Worm (Caenorhabditis elegans) whole organism, L2 larva: ENCODE measurements around the gene K01A2.5.
A peak's percentile ranks its signal among the peaks of the same experiment; 100 is the strongest.

ENCODE experiments used
- C34F6.9 ChIP-seq: fragments of 150-350 bp; optimal IDR thresholded peaks from 2 replicates; lab custom pipeline; 2014; ENCODE audit warnings: missing biosample characterization, missing genetic modification characterization
- F13H6.1 ChIP-seq: sonication (generic microtip); optimal IDR thresholded peaks from 2 replicates; lab custom pipeline; 2016; ENCODE audit warnings: missing genetic modification characterization, missing compliant biosample characterization
- R02D3.7 ChIP-seq: fragments of 150-350 bp; optimal IDR thresholded peaks from 2 replicates; lab custom pipeline; 2014; ENCODE audit warnings: missing biosample characterization, missing genetic modification characterization
- Y55F3AM.14 ChIP-seq: fragments of 200-800 bp; sonication (Bioruptor generic); optimal IDR thresholded peaks from 2 replicates; lab custom pipeline; 2018; ENCODE audit warnings: mild to moderate bottlenecking, missing genetic modification characterization, missing compliant biosample characterization
- ZK546.5 ChIP-seq: sonication (generic microtip); optimal IDR thresholded peaks from 2 replicates; lab custom pipeline; 2017; ENCODE audit warnings: missing biosample characterization, missing genetic modification characterization
- alr-1 ChIP-seq: fragments of 150-350 bp; optimal IDR thresholded peaks from 2 replicates; lab custom pipeline; 2014; ENCODE audit warnings: missing biosample characterization, missing genetic modification characterization
- aly-2 ChIP-seq: fragments of 150-350 bp; optimal IDR thresholded peaks from 2 replicates; lab custom pipeline; 2014; ENCODE audit warnings: missing biosample characterization, missing genetic modification characterization
- ama-1 ChIP-seq: fragments of 150-350 bp; optimal IDR thresholded peaks from 2 replicates; lab custom pipeline; 2018; ENCODE audit warnings: inconsistent platforms
- blmp-1 ChIP-seq: sonication (generic microtip); optimal IDR thresholded peaks from 2 replicates; lab custom pipeline; 2017; ENCODE audit warnings: missing genetic modification characterization, mild to moderate bottlenecking, missing compliant biosample characterization, antibody characterized with exemption, moderate library complexity; ENCODE audit not compliant: insufficient read depth
- ceh-16 ChIP-seq: fragments of 150-350 bp; optimal IDR thresholded peaks from 2 replicates; lab custom pipeline; 2014; ENCODE audit warnings: missing biosample characterization, missing genetic modification characterization
- ceh-82 ChIP-seq: fragments of 150-350 bp; optimal IDR thresholded peaks from 2 replicates; lab custom pipeline; 2014; ENCODE audit warnings: missing biosample characterization, missing genetic modification characterization
- crh-2 ChIP-seq: sonication (generic microtip); optimal IDR thresholded peaks from 2 replicates; lab custom pipeline; 2017; ENCODE audit warnings: missing biosample characterization, missing genetic modification characterization
- dmd-4 ChIP-seq: sonication (generic microtip); optimal IDR thresholded peaks from 2 replicates; lab custom pipeline; 2017; ENCODE audit warnings: missing biosample characterization, missing genetic modification characterization
- egl-27 ChIP-seq: sonication (generic microtip); optimal IDR thresholded peaks from 3 replicates; lab custom pipeline; 2017; ENCODE audit warnings: missing biosample characterization, missing genetic modification reagents, missing genetic modification characterization
- elt-1 ChIP-seq: fragments of 150-350 bp; optimal IDR thresholded peaks from 2 replicates; lab custom pipeline; 2014; ENCODE audit warnings: missing biosample characterization, missing genetic modification characterization
- elt-3 ChIP-seq: sonication (generic microtip); optimal IDR thresholded peaks from 2 replicates; lab custom pipeline; 2017; ENCODE audit warnings: missing biosample characterization, missing genetic modification characterization
- fos-1 ChIP-seq: fragments of 150-350 bp; optimal IDR thresholded peaks from 2 replicates; lab custom pipeline; 2014; ENCODE audit warnings: missing biosample characterization, missing genetic modification characterization
- gmeb-1 ChIP-seq: fragments of 150-350 bp; optimal IDR thresholded peaks from 2 replicates; lab custom pipeline; 2014; ENCODE audit warnings: missing biosample characterization, missing genetic modification characterization
- lin-11 ChIP-seq: fragments of 150-350 bp; sonication (generic microtip); optimal IDR thresholded peaks from 2 replicates; lab custom pipeline; 2014; ENCODE audit warnings: missing biosample characterization, missing genetic modification characterization, inconsistent platforms, mixed read lengths
- lin-13 ChIP-seq: fragments of 150-350 bp; optimal IDR thresholded peaks from 2 replicates; lab custom pipeline; 2014; ENCODE audit warnings: missing biosample characterization, missing genetic modification reagents, missing genetic modification characterization
- lin-39 ChIP-seq: fragments of 150-350 bp; optimal IDR thresholded peaks from 2 replicates; lab custom pipeline; 2014; ENCODE audit warnings: missing biosample characterization, missing genetic modification reagents, missing genetic modification characterization
- lsy-2 ChIP-seq, 2 experiments: fragments of 150-350 bp in 1 of 2; sonication (generic microtip) in 1 of 2; optimal IDR thresholded peaks; 2 replicates each; lab custom pipeline; 2014 to 2017; ENCODE audit warnings: missing biosample characterization in 2 of 2, missing genetic modification characterization in 2 of 2
- mab-5 ChIP-seq: fragments of 150-350 bp; optimal IDR thresholded peaks from 2 replicates; lab custom pipeline; 2014; ENCODE audit warnings: missing biosample characterization, missing genetic modification characterization
- mbf-1 ChIP-seq: sonication (generic microtip); optimal IDR thresholded peaks from 2 replicates; lab custom pipeline; 2017; ENCODE audit warnings: missing biosample characterization, missing genetic modification characterization
- mdl-1 ChIP-seq, 2 experiments: fragments of 150-350 bp in 1 of 2; sonication (generic microtip) in 1 of 2; optimal IDR thresholded peaks; 2 replicates each; lab custom pipeline; 2017; ENCODE audit warnings: missing biosample characterization in 2 of 2, missing genetic modification characterization in 2 of 2
- nhr-10 ChIP-seq: sonication (generic microtip); optimal IDR thresholded peaks from 2 replicates; lab custom pipeline; 2017; ENCODE audit warnings: missing biosample characterization, missing genetic modification characterization
- nhr-11 ChIP-seq: fragments of 150-350 bp; optimal IDR thresholded peaks from 2 replicates; lab custom pipeline; 2014; ENCODE audit warnings: missing biosample characterization, missing genetic modification characterization
- nhr-12 ChIP-seq: fragments of 150-350 bp; optimal IDR thresholded peaks from 2 replicates; lab custom pipeline; 2014; ENCODE audit warnings: missing biosample characterization, missing genetic modification characterization
- nhr-129 ChIP-seq: fragments of 150-350 bp; optimal IDR thresholded peaks from 2 replicates; lab custom pipeline; 2014; ENCODE audit warnings: missing biosample characterization, missing genetic modification characterization
- nhr-21 ChIP-seq: fragments of 150-350 bp; optimal IDR thresholded peaks from 2 replicates; lab custom pipeline; 2014; ENCODE audit warnings: missing biosample characterization, missing genetic modification characterization
- nhr-23 ChIP-seq: fragments of 150-350 bp; optimal IDR thresholded peaks from 2 replicates; lab custom pipeline; 2014; ENCODE audit warnings: missing biosample characterization, missing genetic modification reagents, missing genetic modification characterization
- nhr-237 ChIP-seq: fragments of 150-350 bp; optimal IDR thresholded peaks from 2 replicates; lab custom pipeline; 2014; ENCODE audit warnings: missing biosample characterization, missing genetic modification characterization
- nhr-25 ChIP-seq: fragments of 150-350 bp; sonication (generic microtip); optimal IDR thresholded peaks from 3 replicates; lab custom pipeline; 2014; ENCODE audit warnings: missing biosample characterization, missing genetic modification characterization
- nhr-6 ChIP-seq: fragments of 150-350 bp; optimal IDR thresholded peaks from 2 replicates; lab custom pipeline; 2014; ENCODE audit warnings: missing biosample characterization, missing genetic modification characterization
- nhr-77 ChIP-seq: fragments of 150-350 bp; optimal IDR thresholded peaks from 2 replicates; lab custom pipeline; 2014; ENCODE audit warnings: missing biosample characterization, missing genetic modification characterization
- peb-1 ChIP-seq: fragments of 150-350 bp; optimal IDR thresholded peaks from 2 replicates; lab custom pipeline; 2014; ENCODE audit warnings: missing biosample characterization, missing genetic modification characterization
- sem-4 ChIP-seq: fragments of 150-350 bp; optimal IDR thresholded peaks from 2 replicates; lab custom pipeline; 2014; ENCODE audit warnings: missing biosample characterization, missing genetic modification reagents, missing genetic modification characterization
- skn-1 ChIP-seq: sonication (generic microtip); optimal IDR thresholded peaks from 2 replicates; lab custom pipeline; 2017; ENCODE audit warnings: missing biosample characterization, missing genetic modification characterization
- sma-3 ChIP-seq: sonication (generic microtip); optimal IDR thresholded peaks from 2 replicates; lab custom pipeline; 2016; ENCODE audit warnings: missing genetic modification reagents, missing genetic modification characterization, missing compliant biosample characterization
- sma-9 ChIP-seq, 2 experiments: fragments of 150-350 bp in 1 of 2; sonication (generic microtip) in 1 of 2; optimal IDR thresholded peaks; 2 replicates each; lab custom pipeline; 2014 to 2016; ENCODE audit warnings: missing genetic modification characterization in 2 of 2, mild to moderate bottlenecking in 1 of 2, missing biosample characterization in 1 of 2, missing compliant biosample characterization in 1 of 2, missing genetic modification reagents in 1 of 2, moderate library complexity in 1 of 2
- snpc-4 ChIP-seq: fragments of 150-350 bp; optimal IDR thresholded peaks from 2 replicates; lab custom pipeline; 2014; ENCODE audit warnings: missing biosample characterization, missing genetic modification characterization
- unc-39 ChIP-seq: fragments of 150-350 bp; optimal IDR thresholded peaks from 2 replicates; lab custom pipeline; 2014; ENCODE audit warnings: missing biosample characterization, missing genetic modification characterization
- unc-55 ChIP-seq: fragments of 150-350 bp; sonication (generic microtip); optimal IDR thresholded peaks from 3 replicates; lab custom pipeline; 2014; ENCODE audit warnings: missing biosample characterization, missing genetic modification reagents, missing genetic modification characterization
- unc-62 ChIP-seq: fragments of 150-350 bp; optimal IDR thresholded peaks from 2 replicates; lab custom pipeline; 2014; ENCODE audit warnings: missing biosample characterization, missing genetic modification reagents, missing genetic modification characterization
- zag-1 ChIP-seq: fragments of 150-350 bp; optimal IDR thresholded peaks from 2 replicates; lab custom pipeline; 2014; ENCODE audit warnings: missing biosample characterization, missing genetic modification characterization
- ztf-1 ChIP-seq: fragments of 200-800 bp; sonication (Bioruptor generic); conservative IDR thresholded peaks from 2 replicates; pipeline ENCODE4 v1.3.6; 2022; ENCODE audit warnings: missing genetic modification characterization, missing compliant biosample characterization
- ztf-11 ChIP-seq: sonication (generic microtip); optimal IDR thresholded peaks from 2 replicates; lab custom pipeline; 2017; ENCODE audit warnings: missing biosample characterization, missing genetic modification characterization
- ztf-4 ChIP-seq: fragments of 150-350 bp; optimal IDR thresholded peaks from 2 replicates; lab custom pipeline; 2014; ENCODE audit warnings: missing biosample characterization, missing genetic modification characterization

K01A2.5 gene

ce11 chrII:300977-301772 is at the start of gene K01A2.5:
TSS of gene K01A2.5 (plus strand) at chrII:301273.
- TF ChIP-seq sma-9 (GFP tag; optimal IDR thresholded peaks at IDR 0.05; lab: Kevin White, UChicago) (peak; percentile 40), sma-9 (tag; optimal IDR thresholded peaks at IDR 0.05; lab: Kevin White, UChicago) (no peak), ztf-4 (tag; lab: Kevin White, UChicago) (no peak), Y55F3AM.14 (no peak), nhr-21 (tag; lab: Kevin White, UChicago) (peak; percentile 39), nhr-237 (tag; lab: Kevin White, UChicago) (no peak), aly-2 (tag; lab: Kevin White, UChicago) (no peak), blmp-1 (peak; percentile 99), R02D3.7 (tag; lab: Kevin White, UChicago) (no peak), alr-1 (tag; lab: Kevin White, UChicago) (no peak), ceh-16 (tag; lab: Kevin White, UChicago) (peak; percentile 71), sem-4 (peak; percentile 66), dmd-4 (no peak), snpc-4 (tag; lab: Kevin White, UChicago) (no peak), fos-1 (peak; percentile 21), nhr-25 (peak; percentile 71), ceh-82 (tag; lab: Kevin White, UChicago) (no peak), unc-39 (tag; lab: Kevin White, UChicago) (no peak)
- TF ChIP-seq, all 48 proteins: peak for 7

ce11 chrII:255124-255523 is 45.9 kb upstream of the K01A2.5 start:
- TF ChIP-seq mdl-1 (tag; optimal IDR thresholded peaks at IDR 0.05; lab: Kevin White, UChicago), result peak; percentile 46 to 67
- no peak for TF ChIP-seq peb-1 (tag; lab: Kevin White, UChicago)
- TF ChIP-seq nhr-23, result no peak
- no peak for TF ChIP-seq ztf-1 (GFP tag; lab: Robert Waterston, UW)
- peak; percentile 70 for TF ChIP-seq blmp-1
- peak; percentile 98 for TF ChIP-seq sma-3 (GFP tag; lab: Kevin White, UChicago)
- TF ChIP-seq lin-39 (tag; lab: Kevin White, UChicago), result no peak
- TF ChIP-seq unc-55 (GFP tag; lab: Kevin White, UChicago), result peak; percentile 99
- TF ChIP-seq nhr-77 (tag; lab: Kevin White, UChicago), result peak; percentile 64
- TF ChIP-seq Y55F3AM.14, result peak; percentile 72
- peak; percentile 84 for TF ChIP-seq ztf-4 (tag; lab: Kevin White, UChicago)
- TF ChIP-seq ceh-82 (tag; lab: Kevin White, UChicago), result peak; percentile 89
- peak; percentile 96 for TF ChIP-seq mab-5
- no peak for TF ChIP-seq alr-1 (tag; lab: Kevin White, UChicago)
- TF ChIP-seq ama-1 (lab: Kevin White, UChicago), result no peak
- TF ChIP-seq lin-11, result peak; percentile 98
- TF ChIP-seq unc-62, result no peak
- TF ChIP-seq unc-39 (tag; lab: Kevin White, UChicago), result no peak
- TF ChIP-seq lin-13 (GFP tag; lab: Kevin White, UChicago), result peak; percentile 97
- TF ChIP-seq nhr-21 (tag; lab: Kevin White, UChicago), result peak; percentile 92
- peak; percentile 69 for TF ChIP-seq ZK546.5
- TF ChIP-seq nhr-12 (tag; lab: Kevin White, UChicago), result no peak
- TF ChIP-seq elt-1 (tag; lab: Kevin White, UChicago), result no peak
- peak; percentile 90 for TF ChIP-seq fos-1
- TF ChIP-seq crh-2 (tag; lab: Kevin White, UChicago), result peak; percentile 96
- TF ChIP-seq ceh-16 (tag; lab: Kevin White, UChicago), result peak; percentile 55
- TF ChIP-seq nhr-237 (tag; lab: Kevin White, UChicago), result peak; percentile 75
- TF ChIP-seq ztf-11 (tag; lab: Kevin White, UChicago), result peak; percentile 58
- TF ChIP-seq lsy-2 (tag; optimal IDR thresholded peaks at IDR 0.05; lab: Kevin White, UChicago), result peak; percentile 90 to 95
- TF ChIP-seq egl-27 (tag; lab: Kevin White, UChicago), result peak; percentile 90
- TF ChIP-seq F13H6.1 (tag; lab: Kevin White, UChicago), result peak; percentile 97
- TF ChIP-seq C34F6.9 (tag; lab: Kevin White, UChicago), result peak; percentile 97
- TF ChIP-seq snpc-4 (tag; lab: Kevin White, UChicago), result peak; percentile 91
- TF ChIP-seq dmd-4, result no peak
- TF ChIP-seq gmeb-1 (tag; lab: Kevin White, UChicago), result peak; percentile 95
- no peak for TF ChIP-seq aly-2 (tag; lab: Kevin White, UChicago)
- TF ChIP-seq sma-9 (GFP tag; optimal IDR thresholded peaks at IDR 0.05; lab: Kevin White, UChicago), result peak; percentile 96
- no peak for TF ChIP-seq sma-9 (tag; optimal IDR thresholded peaks at IDR 0.05; lab: Kevin White, UChicago)
- peak; percentile 95 for TF ChIP-seq nhr-129 (tag; lab: Kevin White, UChicago)
- peak; percentile 89 for TF ChIP-seq sem-4
- TF ChIP-seq nhr-10, result peak; percentile 63
- TF ChIP-seq zag-1 (tag; lab: Kevin White, UChicago), result peak; percentile 85
- no peak for TF ChIP-seq nhr-11 (tag; lab: Kevin White, UChicago)
- peak; percentile 95 for TF ChIP-seq skn-1 (tag; lab: Kevin White, UChicago)
- TF ChIP-seq mbf-1 (tag; lab: Kevin White, UChicago), result peak; percentile 7
- peak; percentile 90 for TF ChIP-seq nhr-6 (tag; lab: Kevin White, UChicago)
- no peak for TF ChIP-seq elt-3 (tag; lab: Kevin White, UChicago)
- peak; percentile 61 for TF ChIP-seq R02D3.7 (tag; lab: Kevin White, UChicago)
- peak; percentile 95 for TF ChIP-seq nhr-25
